Worm (Caenorhabditis elegans): ENCODE data around the gene F40H6.5.

DNA sequence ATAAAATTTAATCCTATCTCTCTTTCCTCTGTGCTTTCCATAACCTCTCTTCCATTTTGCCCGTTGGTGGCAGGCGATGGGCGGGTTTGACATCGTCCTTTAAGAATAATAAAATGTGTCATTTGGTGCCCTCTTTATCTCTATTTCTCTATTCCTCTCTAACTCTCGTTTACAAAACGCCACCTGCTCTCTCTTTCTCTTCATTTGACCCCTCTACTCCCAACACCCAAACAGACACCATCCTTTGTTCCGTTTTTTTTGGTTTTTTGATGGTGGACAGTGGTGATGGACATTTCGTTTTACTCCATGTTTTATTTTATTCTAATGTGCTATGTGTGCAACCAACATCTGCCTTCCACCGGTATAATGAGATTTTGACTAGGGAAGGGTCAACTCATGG lies 23.3 kb upstream of the F40H6.5 start:
- no peak for TF ChIP-seq unc-62 (GFP tag; optimal IDR thresholded peaks at IDR 0.05)
- no peak for TF ChIP-seq zag-1 (tag; optimal IDR thresholded peaks at IDR 0.05)
- no peak for TF ChIP-seq mab-9 (GFP tag; IDR thresholded peaks at IDR 0.05)
- no peak for TF ChIP-seq lin-13 (GFP tag; optimal IDR thresholded peaks at IDR 0.05)
- TF ChIP-seq lir-3 (tag; optimal IDR thresholded peaks at IDR 0.05; ENCODE audit: poor library complexity) = no peak

All from whole organism, L1 larva.